ENCODE assay signal across 2 fruit fly cellular contexts in genomic region chr3L:21285639-21286338, dm6.
TF ChIP-seq lines count a peak whose summit lies in the region.

Gene CG12974, minus strand, starts transcription at chr3L:21285962.
Gene pzg, plus strand, starts transcription at chr3L:21286099.

TF ChIP-seq in whole organism, embryonic, 481 proteins besides CTCF, POLR2A, EP300 and RAD21 (continued from another document and continues in another):
- TF ChIP-seq sim (GFP tag; IDR thresholded peaks at IDR 0.05; lab: Robert Waterston, UW) (0 out of 2 replicates have a peak, but pooled peaks have one; percentile 44), Deaf1 (tag; optimal IDR thresholded peaks at IDR 0.05; lab: Kevin White, UChicago) (no peak), CG12299 (tag; optimal IDR thresholded peaks at IDR 0.05; lab: Kevin White, UChicago) (peak; percentile 20), MESR4 (GFP tag; optimal IDR thresholded peaks at IDR 0.05; lab: Kevin White, UChicago) (peak; percentile 82), TFAM (GFP tag; optimal IDR thresholded peaks at IDR 0.05; lab: Kevin White, UChicago) (no peak), emc (GFP tag; optimal IDR thresholded peaks at IDR 0.05; lab: Kevin White, UChicago) (peak; percentile 47), hbn (GFP tag; IDR thresholded peaks at IDR 0.05; lab: Robert Waterston, UW; ENCODE audit: partially characterized antibody) (peak; percentile 20), Antp (GFP tag; optimal IDR thresholded peaks at IDR 0.05; lab: Kevin White, UChicago) (peak; percentile 55), CG4730 (GFP tag; IDR thresholded peaks at IDR 0.05; lab: Robert Waterston, UW) (peak; percentile 61), fu2 (GFP tag; optimal IDR thresholded peaks at IDR 0.05; lab: Kevin White, UChicago) (peak; percentile 79), Doc2 (GFP tag; IDR thresholded peaks at IDR 0.05; lab: Robert Waterston, UW) (peak; percentile 79), cwo (GFP tag; optimal IDR thresholded peaks at IDR 0.05; lab: Kevin White, UChicago) (no peak), zen (tag; optimal IDR thresholded peaks at IDR 0.05; lab: Kevin White, UChicago) (peak; percentile 96), al (GFP tag; IDR thresholded peaks at IDR 0.05; lab: Robert Waterston, UW) (peak; percentile 80), Rx (GFP tag; IDR thresholded peaks at IDR 0.05; lab: Robert Waterston, UW) (peak; percentile 67), CG6765 (GFP tag; optimal IDR thresholded peaks at IDR 0.05; lab: Kevin White, UChicago) (peak; percentile 65), CG9876 (GFP tag; optimal IDR thresholded peaks at IDR 0.05; lab: Kevin White, UChicago) (peak; percentile 94), CG12071 (GFP tag; optimal IDR thresholded peaks at IDR 0.05; lab: Kevin White, UChicago) (peak; percentile 41), ewg (GFP tag; optimal IDR thresholded peaks at IDR 0.05; lab: Kevin White, UChicago) (peak; percentile 86), CG5245 (GFP tag; optimal IDR thresholded peaks at IDR 0.05; lab: Kevin White, UChicago) (no peak), Hmr (GFP tag; optimal IDR thresholded peaks at IDR 0.05; lab: Kevin White, UChicago) (peak; percentile 83), Hr78 (GFP tag; optimal IDR thresholded peaks at IDR 0.05; lab: Kevin White, UChicago) (peak in 1 of 2 experiments; percentile 39), CG7839 (tag; optimal IDR thresholded peaks at IDR 0.05; lab: Kevin White, UChicago) (peak; percentile 70), Usf (GFP tag; optimal IDR thresholded peaks at IDR 0.05; lab: Kevin White, UChicago) (peak; percentile 61), luna (GFP tag; optimal IDR thresholded peaks at IDR 0.05; lab: Kevin White, UChicago) (peak; percentile 19), CG14014 (GFP tag; IDR thresholded peaks at IDR 0.05; lab: Robert Waterston, UW) (0 out of 2 replicates have a peak, but pooled peaks have one; percentile 55), pros (GFP tag; optimal IDR thresholded peaks at IDR 0.05; lab: Kevin White, UChicago) (no peak), Lim3 (GFP tag; IDR thresholded peaks at IDR 0.05; lab: Robert Waterston, UW) (no peak; the same call in 1 of the 2 replicates), toy (GFP tag; IDR thresholded peaks at IDR 0.05; lab: Robert Waterston, UW) (peak; percentile 53; the same call in 1 of the 2 replicates), CG4282 (GFP tag; optimal IDR thresholded peaks at IDR 0.05; lab: Kevin White, UChicago) (peak; percentile 68), CG13624 (GFP tag; optimal IDR thresholded peaks at IDR 0.05; lab: Kevin White, UChicago) (peak; percentile 69), CG18764 (GFP tag; optimal IDR thresholded peaks at IDR 0.05; lab: Kevin White, UChicago) (peak; percentile 97), HLH54F (GFP tag; optimal IDR thresholded peaks at IDR 0.05; lab: Kevin White, UChicago) (peak; percentile 85), Ravus (GFP tag; IDR thresholded peaks at IDR 0.05; lab: Robert Waterston, UW) (peak; percentile 10; the same call in 1 of the 2 replicates), CG7786 (GFP tag; optimal IDR thresholded peaks at IDR 0.05; lab: Kevin White, UChicago) (peak; percentile 67), CG33213 (GFP tag; optimal IDR thresholded peaks at IDR 0.05; lab: Kevin White, UChicago) (peak; percentile 66), CG3995 (GFP tag; optimal IDR thresholded peaks at IDR 0.05; lab: Kevin White, UChicago) (peak; percentile 61), Six4 (GFP tag; optimal IDR thresholded peaks at IDR 0.05; lab: Kevin White, UChicago) (peak; percentile 16), klu (GFP tag; IDR thresholded peaks at IDR 0.05; lab: Robert Waterston, UW) (peak; percentile 82), Neu2 (GFP tag; optimal IDR thresholded peaks at IDR 0.05; lab: Kevin White, UChicago; ENCODE audit: borderline replicate concordance) (peak; percentile 25), CHES-1-like (GFP tag; optimal IDR thresholded peaks at IDR 0.05; lab: Kevin White, UChicago) (peak; percentile 81), Fer2 (tag; optimal IDR thresholded peaks at IDR 0.05; lab: Kevin White, UChicago) (peak; percentile 61), CG11504 (tag; optimal IDR thresholded peaks at IDR 0.05; lab: Kevin White, UChicago) (peak; percentile 74), H2.0 (GFP tag; IDR thresholded peaks at IDR 0.05; lab: Robert Waterston, UW) (peak; percentile 73; the same call in 1 of the 2 replicates), Ets65A (GFP tag; lab: Kevin White, UChicago) (peak; percentile 99), CG33557 (GFP tag; optimal IDR thresholded peaks at IDR 0.05; lab: Kevin White, UChicago) (peak; percentile 42), CG2120 (GFP tag; optimal IDR thresholded peaks at IDR 0.05; lab: Kevin White, UChicago) (peak; percentile 85), yki (optimal IDR thresholded peaks at IDR 0.05; lab: Kevin White, UChicago) (peak; percentile 13), oc (tag; optimal IDR thresholded peaks at IDR 0.05; lab: Kevin White, UChicago) (no peak), CG2129 (GFP tag; IDR thresholded peaks at IDR 0.05; lab: Robert Waterston, UW; ENCODE audit: partially characterized antibody) (no peak), Dip2 (GFP tag; IDR thresholded peaks at IDR 0.05; lab: Robert Waterston, UW) (peak; percentile 62), CG2199 (GFP tag; IDR thresholded peaks at IDR 0.05; lab: Robert Waterston, UW) (0 out of 3 replicates have a peak, but pooled peaks have one; percentile 38), ase (GFP tag; IDR thresholded peaks at IDR 0.05; lab: Robert Waterston, UW) (peak; percentile 81), vnd (GFP tag; IDR thresholded peaks at IDR 0.05; lab: Robert Waterston, UW; ENCODE audit: partially characterized antibody) (peak; percentile 73), Dip3 (GFP tag; optimal IDR thresholded peaks at IDR 0.05; lab: Kevin White, UChicago) (peak; percentile 80), Max (GFP tag; optimal IDR thresholded peaks at IDR 0.05; lab: Kevin White, UChicago) (peak; percentile 82), ara (GFP tag; IDR thresholded peaks at IDR 0.05; lab: Robert Waterston, UW) (peak; percentile 82), CG12769 (tag; optimal IDR thresholded peaks at IDR 0.05; lab: Kevin White, UChicago) (peak; percentile 61), maf-S (GFP tag; optimal IDR thresholded peaks at IDR 0.05; lab: Kevin White, UChicago) (peak; percentile 69), Sin3A (optimal IDR thresholded peaks at IDR 0.05; lab: Kevin White, UChicago) (peak; percentile 90), kni (GFP tag; optimal IDR thresholded peaks at IDR 0.05; lab: Kevin White, UChicago) (peak; percentile 77), Fer1 (GFP tag; optimal IDR thresholded peaks at IDR 0.05; lab: Kevin White, UChicago) (peak; percentile 67), CG9797 (GFP tag; optimal IDR thresholded peaks at IDR 0.05; lab: Kevin White, UChicago) (peak; percentile 71), CG4424 (GFP tag; optimal IDR thresholded peaks at IDR 0.05; lab: Kevin White, UChicago) (peak; percentile 83)

TF ChIP-seq in whole organism, prepupa, 60 proteins besides CTCF, POLR2A, EP300 and RAD21 (continued from another document):
- TF ChIP-seq OdsH (GFP tag; optimal IDR thresholded peaks at IDR 0.05; lab: Kevin White, UChicago) (peak; percentile 61), CG6163 (GFP tag; IDR thresholded peaks at IDR 0.05; lab: Robert Waterston, UW) (peak; percentile 55; the same call in 1 of the 3 replicates), spab (GFP tag; optimal IDR thresholded peaks at IDR 0.05; lab: Kevin White, UChicago) (no peak), CG11294 (GFP tag; IDR thresholded peaks at IDR 0.05; lab: Robert Waterston, UW) (no peak), CG6854 (GFP tag; optimal IDR thresholded peaks at IDR 0.05; lab: Kevin White, UChicago) (peak; percentile 70), acj6 (GFP tag; optimal IDR thresholded peaks at IDR 0.05; lab: Kevin White, UChicago) (peak; percentile 48), CG4318 (GFP tag; optimal IDR thresholded peaks at IDR 0.05; lab: Kevin White, UChicago) (peak; percentile 23)
